Worm (Caenorhabditis elegans) whole organism, late embryonic: ENCODE results near the gene T01H3.3.

Source experiments
- fkh-10 ChIP-seq: fragments of 150-350 bp; optimal IDR thresholded peaks from 2 replicates; lab custom pipeline; 2014; ENCODE audit warnings: missing biosample characterization, missing genetic modification reagents, missing genetic modification characterization
- gmeb-2 ChIP-seq: sonication (generic microtip); optimal IDR thresholded peaks from 2 replicates; lab custom pipeline; 2016; ENCODE audit warnings: missing genetic modification characterization, inconsistent platforms, missing compliant biosample characterization
- pha-2 ChIP-seq: sonication (generic microtip); optimal IDR thresholded peaks from 2 replicates; lab custom pipeline; 2017; ENCODE audit warnings: mild to moderate bottlenecking, missing genetic modification characterization, missing compliant biosample characterization
- tbx-2 ChIP-seq: sonication (generic microtip); optimal IDR thresholded peaks from 2 replicates; lab custom pipeline; 2016; ENCODE audit warnings: missing genetic modification characterization, missing compliant biosample characterization
- zip-5 ChIP-seq: sonication (generic microtip); optimal IDR thresholded peaks from 2 replicates; lab custom pipeline; 2016; ENCODE audit warnings: missing genetic modification characterization, missing compliant biosample characterization

ce11 chrII:7879266-7879718 lies 5.6 kb upstream of the T01H3.3 start, which contains the start of the genes vha-4 and T01H3.5:
- no peak for TF ChIP-seq gmeb-2
- no peak for TF ChIP-seq fkh-10 (GFP tag; lab: Kevin White, UChicago)
- TF ChIP-seq pha-2 (tag; lab: Kevin White, UChicago) = no peak
- TF ChIP-seq tbx-2 (tag; lab: Kevin White, UChicago) = peak; percentile 46
- no peak for TF ChIP-seq zip-5 (tag; lab: Kevin White, UChicago)
